Worm (Caenorhabditis elegans): ENCODE data around the gene M01H9.4.

DNA sequence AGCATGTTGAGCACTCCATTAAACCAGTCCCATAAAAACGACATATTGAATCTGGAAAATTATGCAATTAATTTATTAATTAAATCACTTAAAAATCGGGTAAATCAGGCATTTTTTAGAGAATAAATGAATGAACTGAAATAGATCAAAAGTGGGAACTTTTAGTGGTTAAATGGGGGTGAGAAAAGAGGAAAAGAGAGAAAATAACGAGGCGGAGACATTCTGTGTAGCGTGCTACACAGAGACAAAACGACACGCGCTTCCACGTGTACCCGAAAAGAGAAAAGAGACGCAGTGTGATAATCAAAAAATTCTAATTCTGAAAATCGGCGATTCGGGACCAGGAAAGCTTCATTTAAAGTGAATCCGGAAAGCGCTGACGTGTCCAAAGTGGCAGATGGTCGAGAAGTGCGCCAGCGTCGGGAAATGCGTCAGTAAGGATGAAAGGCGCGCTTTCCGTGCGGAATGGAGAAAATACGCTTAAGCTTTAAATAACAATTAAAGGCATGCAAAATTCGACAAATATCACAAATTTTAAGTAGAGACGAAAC is 30.6 kb upstream of the M01H9.4 start, which contains the start of gene sar-1:
- TF ChIP-seq F13C5.2 (tag; optimal IDR thresholded peaks at IDR 0.05) (peak; percentile 6), flt-1 (GFP tag; IDR thresholded peaks at IDR 0.05) (peak; percentile 35; the same call in 1 of the 2 replicates), ets-7 (tag; optimal IDR thresholded peaks at IDR 0.05) (no peak), hnd-1 (tag; optimal IDR thresholded peaks at IDR 0.05) (no peak), tra-4 (tag; optimal IDR thresholded peaks at IDR 0.05) (no peak), ceh-13 (GFP tag; optimal IDR thresholded peaks at IDR 0.05) (no peak), hmbx-1 (tag; optimal IDR thresholded peaks at IDR 0.05) (no peak), ama-1 (optimal IDR thresholded peaks at IDR 0.05) (no peak), sea-1 (GFP tag; conservative IDR thresholded peaks at IDR 0.05) (no peak), ceh-36 (tag; optimal IDR thresholded peaks at IDR 0.05) (no peak), hmg-4 (GFP tag; optimal IDR thresholded peaks at IDR 0.05) (peak; percentile 46), pes-1 (GFP tag; IDR thresholded peaks at IDR 0.05) (no peak), tbx-37 (GFP tag; conservative IDR thresholded peaks at IDR 0.05) (0 out of 2 replicates have a peak, but pooled peaks have one; percentile 15)
